Worm (Caenorhabditis elegans) whole organism, L4 larva: Measurements from ENCODE around the gene clec-57.

ENCODE experiments used
- F26F4.8 ChIP-seq: fragments of 200-800 bp; sonication (Bioruptor generic); conservative IDR thresholded peaks from 2 replicates; pipeline ENCODE4 v1.3.6; 2022; ENCODE audit warnings: missing genetic modification characterization, missing compliant biosample characterization
- F37D6.2 ChIP-seq: sonication (generic microtip); optimal IDR thresholded peaks from 2 replicates; lab custom pipeline; 2016; ENCODE audit warnings: mild to moderate bottlenecking, missing genetic modification characterization, missing compliant biosample characterization
- F44E2.7 ChIP-seq: fragments of 200-800 bp; sonication (Bioruptor generic); IDR thresholded peaks from 2 replicates; pipeline ENCODE4 v2.1.2; 2022; ENCODE audit warnings: missing genetic modification characterization, missing compliant biosample characterization
- F49E8.2 ChIP-seq: sonication (generic microtip); optimal IDR thresholded peaks from 2 replicates; lab custom pipeline; 2016; ENCODE audit warnings: missing compliant biosample characterization, mild to moderate bottlenecking, missing genetic modification characterization, borderline replicate concordance
- T20F7.1 ChIP-seq: fragments of 200-800 bp; sonication (Bioruptor generic); optimal IDR thresholded peaks from 2 replicates; lab custom pipeline; 2018; ENCODE audit warnings: mild to moderate bottlenecking, missing genetic modification characterization, missing compliant biosample characterization
- T26A8.4 ChIP-seq: fragments of 200-800 bp; sonication (Bioruptor generic); IDR thresholded peaks from 2 replicates; pipeline ENCODE4 v1.3.6; 2022; ENCODE audit warnings: missing genetic modification characterization, missing compliant biosample characterization
- Y105C5A.15 ChIP-seq: fragments of 200-800 bp; sonication (Bioruptor generic); IDR thresholded peaks from 2 replicates; pipeline ENCODE4 v1.3.6; 2022; ENCODE audit warnings: missing genetic modification characterization, missing compliant biosample characterization
- Y5F2A.4 ChIP-seq: fragments of 200-800 bp; sonication (Bioruptor generic); optimal IDR thresholded peaks from 2 replicates; lab custom pipeline; 2018; ENCODE audit warnings: mild to moderate bottlenecking, missing genetic modification characterization, missing compliant biosample characterization
- ZK337.2 ChIP-seq: fragments of 200-800 bp; sonication (Bioruptor generic); IDR thresholded peaks from 2 replicates; pipeline ENCODE4 v1.3.6; 2022; ENCODE audit warnings: missing genetic modification reagents, missing genetic modification characterization, missing compliant biosample characterization
- ZK546.5 ChIP-seq, 2 experiments: sonication (generic microtip); optimal IDR thresholded peaks; 2 replicates each; lab custom pipeline; 2017; ENCODE audit warnings: missing biosample characterization in 2 of 2, missing genetic modification characterization in 2 of 2
- aha-1 ChIP-seq: fragments of 150-350 bp; peaks from one replicate; lab custom pipeline; 2014; ENCODE audit warnings: missing biosample characterization, missing genetic modification characterization
- aly-2 ChIP-seq: sonication (generic microtip); optimal IDR thresholded peaks from 2 replicates; lab custom pipeline; 2018; ENCODE audit warnings: missing biosample characterization, missing genetic modification characterization
- ceh-20 ChIP-seq: fragments of 200-800 bp; sonication (Bioruptor generic); IDR thresholded peaks from 2 replicates; pipeline ENCODE4 v1.3.6; 2022; ENCODE audit warnings: missing genetic modification reagents, missing genetic modification characterization, missing compliant biosample characterization
- cey-2 ChIP-seq: sonication (generic microtip); optimal IDR thresholded peaks from 3 replicates; lab custom pipeline; 2017; ENCODE audit warnings: missing genetic modification characterization, mild to moderate bottlenecking, missing compliant biosample characterization, antibody characterized with exemption, borderline replicate concordance; ENCODE audit not compliant: insufficient read depth
- daf-16 ChIP-seq, 3 experiments: sonication (generic microtip); optimal IDR thresholded peaks; 2 replicates each; lab custom pipeline; 2016 to 2017; ENCODE audit warnings: missing genetic modification characterization in 3 of 3, missing genetic modification reagents in 3 of 3, mild to moderate bottlenecking in 2 of 3, missing compliant biosample characterization in 2 of 3, missing biosample characterization in 1 of 3, moderate library complexity in 1 of 3
- daf-19 ChIP-seq: fragments of 200-800 bp; sonication (Bioruptor generic); conservative IDR thresholded peaks from 2 replicates; pipeline ENCODE4 v1.3.6; 2022; ENCODE audit warnings: missing genetic modification characterization, missing compliant biosample characterization
- daf-8 ChIP-seq: fragments of 200-800 bp; sonication (Bioruptor generic); IDR thresholded peaks from 2 replicates; pipeline ENCODE4 v1.3.6; 2022; ENCODE audit warnings: missing genetic modification characterization, missing compliant biosample characterization
- dmd-8 ChIP-seq: fragments of 200-800 bp; sonication (Bioruptor generic); IDR thresholded peaks from 2 replicates; pipeline ENCODE4 v1.3.6; 2022; ENCODE audit warnings: missing genetic modification characterization, missing compliant biosample characterization
- dmd-9 ChIP-seq: fragments of 200-800 bp; sonication (Bioruptor generic); IDR thresholded peaks from 2 replicates; pipeline ENCODE4 v1.3.6; 2022; ENCODE audit warnings: missing genetic modification reagents, missing genetic modification characterization, missing compliant biosample characterization
- egl-43 ChIP-seq: fragments of 200-800 bp; sonication (Bioruptor generic); IDR thresholded peaks from 2 replicates; pipeline ENCODE4 v1.3.6; 2022; ENCODE audit warnings: missing genetic modification reagents, missing genetic modification characterization, missing compliant biosample characterization
- hlh-11 ChIP-seq: fragments of 200-800 bp; sonication (Bioruptor generic); optimal IDR thresholded peaks from 2 replicates; lab custom pipeline; 2018; ENCODE audit warnings: mild to moderate bottlenecking, missing genetic modification characterization, missing compliant biosample characterization
- hlh-30 ChIP-seq: sonication (generic microtip); optimal IDR thresholded peaks from 2 replicates; lab custom pipeline; 2017; ENCODE audit warnings: antibody characterized with exemption, mild to moderate bottlenecking, missing genetic modification characterization, missing compliant biosample characterization; ENCODE audit not compliant: insufficient read depth
- hmg-1.1 ChIP-seq: fragments of 200-800 bp; sonication (Bioruptor generic); IDR thresholded peaks from 2 replicates; pipeline ENCODE4 v1.3.6; 2022; ENCODE audit warnings: missing genetic modification reagents, missing genetic modification characterization, missing compliant biosample characterization
- lim-7 ChIP-seq: fragments of 200-800 bp; sonication (Bioruptor generic); IDR thresholded peaks from 2 replicates; pipeline ENCODE4 v1.3.6; 2022; ENCODE audit warnings: missing genetic modification characterization, missing compliant biosample characterization
- lin-1 ChIP-seq: fragments of 200-800 bp; sonication (Bioruptor generic); IDR thresholded peaks from 2 replicates; pipeline ENCODE4 v1.3.6; 2022; ENCODE audit warnings: missing genetic modification reagents, missing genetic modification characterization, missing compliant biosample characterization
- lin-38 ChIP-seq: fragments of 200-800 bp; sonication (Bioruptor generic); IDR thresholded peaks from 2 replicates; pipeline ENCODE4 v1.3.6; 2022; ENCODE audit warnings: missing genetic modification reagents, missing genetic modification characterization, missing compliant biosample characterization
- lin-39 ChIP-seq: fragments of 150-350 bp; optimal IDR thresholded peaks from 2 replicates; lab custom pipeline; 2014; ENCODE audit warnings: missing biosample characterization, missing genetic modification reagents, missing genetic modification characterization
- mdl-1 ChIP-seq, 2 experiments: fragments of 150-350 bp in 1 of 2; sonication (generic microtip) in 1 of 2; optimal IDR thresholded peaks; 2 replicates each; lab custom pipeline; 2014 to 2017; ENCODE audit warnings: missing biosample characterization in 2 of 2, missing genetic modification characterization in 2 of 2
- mep-1 ChIP-seq: fragments of 150-350 bp; sonication (generic microtip); optimal IDR thresholded peaks from 3 replicates; lab custom pipeline; 2014; ENCODE audit warnings: missing biosample characterization, missing genetic modification characterization
- nhr-102 ChIP-seq: sonication (generic microtip); optimal IDR thresholded peaks from 2 replicates; lab custom pipeline; 2016; ENCODE audit warnings: mild to moderate bottlenecking, missing genetic modification characterization, moderate library complexity, missing compliant biosample characterization
- nhr-111 ChIP-seq: fragments of 200-800 bp; sonication (Bioruptor generic); optimal IDR thresholded peaks from 2 replicates; lab custom pipeline; 2018; ENCODE audit warnings: mild to moderate bottlenecking, missing genetic modification characterization, missing compliant biosample characterization
- nhr-237 ChIP-seq: sonication (generic microtip); optimal IDR thresholded peaks from 2 replicates; lab custom pipeline; 2017; ENCODE audit warnings: missing biosample characterization, missing genetic modification characterization
- pha-4 ChIP-seq, 2 experiments: fragments of 150-350 bp in 1 of 2; fragments of 200-800 bp in 1 of 2; sonication (Bioruptor generic) in 1 of 2; IDR thresholded peaks in 1 of 2; optimal IDR thresholded peaks in 1 of 2; 2 replicates each; pipeline versions ENCODE4 v1.3.6 to Lab custom; 2014 to 2022; ENCODE audit warnings: missing genetic modification characterization in 2 of 2, missing genetic modification reagents in 2 of 2, missing biosample characterization in 1 of 2, missing compliant biosample characterization in 1 of 2
- php-3 ChIP-seq: fragments of 200-800 bp; sonication (Bioruptor generic); IDR thresholded peaks from 2 replicates; pipeline ENCODE4 v1.3.6; 2022; ENCODE audit warnings: missing genetic modification reagents, missing genetic modification characterization, missing compliant biosample characterization
- pqm-1 ChIP-seq: sonication (generic microtip); optimal IDR thresholded peaks from 2 replicates; lab custom pipeline; 2017; ENCODE audit warnings: missing biosample characterization, missing genetic modification characterization
- set-16 ChIP-seq: fragments of 200-800 bp; sonication (Bioruptor generic); IDR thresholded peaks from 2 replicates; pipeline ENCODE4 v1.3.6; 2022; ENCODE audit warnings: missing genetic modification reagents, missing genetic modification characterization, missing compliant biosample characterization
- spr-1 ChIP-seq: sonication (generic microtip); optimal IDR thresholded peaks from 2 replicates; lab custom pipeline; 2016; ENCODE audit warnings: mild to moderate bottlenecking, missing genetic modification characterization, missing compliant biosample characterization
- tra-1 ChIP-seq: fragments of 200-800 bp; sonication (Bioruptor generic); IDR thresholded peaks from 2 replicates; pipeline ENCODE4 v1.3.6; 2022; ENCODE audit warnings: missing genetic modification reagents, missing genetic modification characterization, missing compliant biosample characterization
- unc-39 ChIP-seq: sonication (generic microtip); optimal IDR thresholded peaks from 2 replicates; lab custom pipeline; 2017; ENCODE audit warnings: missing biosample characterization, missing genetic modification characterization
- unc-62 ChIP-seq, 3 experiments: fragments of 150-350 bp in 1 of 3; sonication (generic microtip); optimal IDR thresholded peaks in 2 of 3; peaks in 1 of 3; 1 replicate in 1 of 3; 2 replicates in 2 of 3; lab custom pipeline; 2014 to 2017; ENCODE audit warnings: missing biosample characterization in 3 of 3, missing genetic modification characterization in 3 of 3, missing genetic modification reagents in 3 of 3, missing genotype in 1 of 3
- zag-1 ChIP-seq: fragments of 150-350 bp; optimal IDR thresholded peaks from 2 replicates; lab custom pipeline; 2014; ENCODE audit warnings: missing biosample characterization, missing genetic modification characterization
- zfp-2 ChIP-seq: sonication (generic microtip); optimal IDR thresholded peaks from 2 replicates; lab custom pipeline; 2016; ENCODE audit warnings: mild to moderate bottlenecking, missing genetic modification characterization, missing compliant biosample characterization
- ztf-11 ChIP-seq: fragments of 150-350 bp; optimal IDR thresholded peaks from 2 replicates; lab custom pipeline; 2014; ENCODE audit warnings: missing biosample characterization, missing genetic modification characterization
- ztf-7 ChIP-seq: fragments of 150-350 bp; optimal IDR thresholded peaks from 2 replicates; lab custom pipeline; 2014; ENCODE audit warnings: missing biosample characterization, missing genetic modification characterization

Gene clec-57

DNA sequence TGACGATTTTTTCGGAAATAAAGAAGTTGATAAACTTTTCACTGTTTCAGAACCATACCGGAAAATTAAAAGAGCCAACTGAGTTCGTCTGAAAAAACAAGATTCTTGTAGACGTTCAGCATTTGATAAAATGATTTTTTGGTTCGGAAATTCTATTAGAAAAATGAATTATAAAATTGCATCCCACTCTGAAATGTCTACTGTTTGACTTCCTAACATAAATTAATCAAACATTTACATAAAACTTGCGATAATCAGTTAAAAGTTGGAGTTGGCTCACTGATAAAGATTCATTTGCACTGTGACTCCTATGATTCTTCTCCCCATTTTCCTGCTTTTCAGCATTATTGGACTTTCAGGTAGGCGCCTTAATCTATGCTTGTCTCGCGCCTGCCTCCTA lies at the start of gene clec-57:
Gene clec-57, plus strand, starts transcription at position 301 of the 400 bp plus-strand sequence.
- TF ChIP-seq cey-2 (no peak), set-16 (no peak), unc-62 (GFP tag; optimal IDR thresholded peaks at IDR 0.05 in 1 of 2; lab: Kevin White, UChicago) (peak in 1 of 2 experiments; percentile 88), unc-62 (tag; optimal IDR thresholded peaks at IDR 0.05; lab: Kevin White, UChicago) (no peak)

ce11 chrV:14419855-14420254 lies 49.2 kb upstream of the clec-57 start:
- TF ChIP-seq lin-38 (peak; percentile 26; the same call in 1 of the 2 replicates), daf-8 (GFP tag; lab: Robert Waterston, UW) (no peak)

DNA sequence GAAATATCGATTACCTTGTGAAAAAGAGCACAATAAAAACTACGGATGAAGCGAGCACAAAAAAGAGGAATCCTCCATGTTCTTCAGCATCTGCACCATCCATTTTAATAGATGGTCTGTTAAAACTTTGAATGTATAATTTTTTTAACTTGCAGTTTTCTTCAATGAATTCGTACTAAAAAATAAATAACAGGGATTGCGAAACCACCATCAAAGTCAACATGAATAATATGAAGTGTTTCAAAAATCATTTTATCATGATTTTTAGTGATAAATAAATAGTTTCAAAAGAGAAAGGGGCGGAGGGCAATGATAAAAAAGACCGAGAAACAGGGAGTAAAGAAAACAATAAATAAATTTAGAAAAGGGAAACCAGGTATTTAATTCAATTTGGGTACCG lies 47.7 kb upstream of the clec-57 start, which contains the start of gene dhs-22:
Gene dhs-22, minus strand, starts transcription at position 116 of the 400 bp plus-strand sequence.
- TF ChIP-seq lin-38 (0 out of 2 replicates have a peak, but pooled peaks have one; percentile 44), pha-4 (GFP tag; IDR thresholded peaks at IDR 0.05; lab: Robert Waterston, UW) (peak; percentile 49; the same call in 1 of the 2 replicates), pha-4 (tag; optimal IDR thresholded peaks at IDR 0.05; lab: Kevin White, UChicago) (no peak), daf-16 (GFP tag; optimal IDR thresholded peaks at IDR 0.05; lab: Kevin White, UChicago) (no peak), daf-16 (tag; optimal IDR thresholded peaks at IDR 0.05; lab: Kevin White, UChicago) (peak; percentile 81), mep-1 (tag; lab: Kevin White, UChicago) (peak; percentile 36), nhr-237 (tag; lab: Kevin White, UChicago) (no peak), ceh-20 (GFP tag; lab: Robert Waterston, UW) (no peak), pqm-1 (peak; percentile 24), zfp-2 (no peak), nhr-111 (GFP tag; lab: Kevin White, UChicago) (no peak), aly-2 (tag; lab: Kevin White, UChicago) (no peak), mdl-1 (tag; optimal IDR thresholded peaks at IDR 0.05; lab: Kevin White, UChicago) (no peak)
- TF ChIP-seq, all 104 proteins: peak for 5

DNA sequence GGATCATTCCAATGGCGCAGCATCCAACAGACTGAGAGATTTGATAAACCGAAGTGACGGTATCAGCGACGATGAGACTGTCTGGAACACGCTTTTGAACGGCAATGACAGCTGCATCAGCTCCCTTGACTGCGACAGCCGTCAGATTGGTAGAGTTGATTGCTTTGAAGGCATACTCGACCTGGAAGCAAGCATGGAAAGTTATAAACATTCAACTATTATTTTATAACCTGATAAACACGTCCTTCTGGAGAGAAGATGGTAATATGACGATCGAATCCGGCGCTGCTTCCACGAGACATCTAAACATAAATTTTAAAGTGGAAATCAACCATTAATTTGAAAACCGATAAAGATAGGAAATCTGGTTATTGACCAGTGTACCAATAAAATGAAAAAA lies 46.7 kb upstream of the clec-57 start, which contains the start of gene pas-1:
Gene pas-1, minus strand, starts transcription at position 302 of the 400 bp plus-strand sequence.
- TF ChIP-seq Y105C5A.15 (0 out of 2 replicates have a peak, but pooled peaks have one; percentile 12), spr-1 (tag; lab: Kevin White, UChicago) (no peak), hmg-1.1 (GFP tag; lab: Robert Waterston, UW) (no peak), lim-7 (GFP tag; lab: Robert Waterston, UW) (no peak), hlh-11 (no peak), ztf-11 (tag; lab: Kevin White, UChicago) (no peak), pha-4 (GFP tag; IDR thresholded peaks at IDR 0.05; lab: Robert Waterston, UW) (0 out of 2 replicates have a peak, but pooled peaks have one; percentile 40), pha-4 (tag; optimal IDR thresholded peaks at IDR 0.05; lab: Kevin White, UChicago) (no peak), lin-38 (peak; percentile 60), F37D6.2 (tag; lab: Kevin White, UChicago) (no peak), ZK337.2 (GFP tag; lab: Robert Waterston, UW) (no peak), unc-39 (tag; lab: Kevin White, UChicago) (no peak), nhr-102 (tag; lab: Kevin White, UChicago) (peak; percentile 29), T20F7.1 (GFP tag; lab: Kevin White, UChicago) (no peak), egl-43 (peak; percentile 54), aly-2 (tag; lab: Kevin White, UChicago) (no peak), hlh-30 (tag; lab: Kevin White, UChicago) (no peak), ztf-7 (tag; lab: Kevin White, UChicago) (no peak), lin-39 (tag; lab: Kevin White, UChicago) (no peak), zag-1 (no peak), T26A8.4 (GFP tag; lab: Robert Waterston, UW) (0 out of 2 replicates have a peak, but pooled peaks have one; percentile 48), Y5F2A.4 (GFP tag; lab: Kevin White, UChicago) (no peak), tra-1 (GFP tag; lab: Robert Waterston, UW) (no peak), daf-19 (GFP tag; lab: Robert Waterston, UW) (no peak), ZK546.5 (tag; optimal IDR thresholded peaks at IDR 0.05; lab: Kevin White, UChicago) (no peak), lin-1 (GFP tag; lab: Robert Waterston, UW) (no peak), F49E8.2 (no peak), aha-1 (tag; lab: Kevin White, UChicago) (peak; percentile 38), dmd-9 (no peak), F44E2.7 (GFP tag; lab: Robert Waterston, UW) (no peak), nhr-237 (tag; lab: Kevin White, UChicago) (no peak), dmd-8 (GFP tag; lab: Robert Waterston, UW) (peak; percentile 74), F26F4.8 (GFP tag; lab: Robert Waterston, UW) (no peak), php-3 (GFP tag; lab: Robert Waterston, UW) (no peak)
